Worm (Caenorhabditis elegans) whole organism, early embryonic: ENCODE results near the gene odr-1.

Experiments used
- ama-1 ChIP-seq: fragments of 150-350 bp; optimal IDR thresholded peaks from 2 replicates; lab custom pipeline; 2014
- ceh-36 ChIP-seq: sonication (generic microtip); optimal IDR thresholded peaks from 2 replicates; lab custom pipeline; 2016; ENCODE audit warnings: missing genetic modification characterization, inconsistent platforms, missing compliant biosample characterization

DNA sequence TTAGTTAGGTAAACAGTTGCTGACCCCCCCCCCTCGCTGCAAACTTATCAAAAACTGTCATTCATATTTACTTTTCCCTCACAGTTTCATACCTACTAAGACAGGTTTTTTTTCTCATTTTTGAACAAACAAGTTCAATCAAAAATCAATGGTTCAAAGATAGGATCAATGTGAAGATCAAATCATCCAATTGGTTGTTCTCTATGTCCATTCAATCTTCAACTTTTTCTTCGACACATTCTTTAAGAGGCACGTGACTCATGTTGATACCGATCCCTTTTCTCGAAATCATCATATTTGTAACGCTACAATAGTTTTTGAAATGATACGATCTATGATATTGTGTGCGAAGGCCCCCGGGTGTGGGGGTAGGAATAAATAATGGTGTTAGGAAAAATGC lies 11.1 kb downstream of the odr-1 start:
- TF ChIP-seq ama-1 (lab: Kevin White, UChicago): no peak
- TF ChIP-seq ceh-36 (tag; lab: Kevin White, UChicago): no peak
